Worm (Caenorhabditis elegans) whole organism, L4 larva: ENCODE data around the gene egl-13.

Experiments
- T20F7.1 ChIP-seq: fragments of 200-800 bp; sonication (Bioruptor generic); optimal IDR thresholded peaks from 2 replicates; lab custom pipeline; 2018; ENCODE audit warnings: mild to moderate bottlenecking, missing genetic modification characterization, missing compliant biosample characterization
- aly-2 ChIP-seq: sonication (generic microtip); optimal IDR thresholded peaks from 2 replicates; lab custom pipeline; 2018; ENCODE audit warnings: missing biosample characterization, missing genetic modification characterization
- ces-1 ChIP-seq: fragments of 150-350 bp; sonication (generic microtip); optimal IDR thresholded peaks from 4 replicates; lab custom pipeline; 2014; ENCODE audit warnings: missing biosample characterization, missing genetic modification reagents, missing genetic modification characterization
- dmd-6 ChIP-seq: fragments of 200-800 bp; sonication (Bioruptor generic); IDR thresholded peaks from 2 replicates; pipeline ENCODE4 v1.3.6; 2022; ENCODE audit warnings: missing genetic modification reagents, missing genetic modification characterization, missing compliant biosample characterization
- lin-29 ChIP-seq: fragments of 200-800 bp; sonication (Bioruptor generic); IDR thresholded peaks from 2 replicates; pipeline ENCODE4 v1.3.6; 2022; ENCODE audit warnings: missing genetic modification reagents, missing genetic modification characterization, missing compliant biosample characterization
- lin-38 ChIP-seq: fragments of 200-800 bp; sonication (Bioruptor generic); IDR thresholded peaks from 2 replicates; pipeline ENCODE4 v1.3.6; 2022; ENCODE audit warnings: missing genetic modification reagents, missing genetic modification characterization, missing compliant biosample characterization
- madf-5 ChIP-seq, 2 experiments: fragments of 200-800 bp; sonication (Bioruptor generic); IDR thresholded peaks; 2 replicates each; pipeline ENCODE4 v1.3.6; 2022; ENCODE audit warnings: missing compliant biosample characterization in 2 of 2, missing genetic modification characterization in 2 of 2
- nhr-77 ChIP-seq: fragments of 150-350 bp; optimal IDR thresholded peaks from 2 replicates; lab custom pipeline; 2014; ENCODE audit warnings: missing biosample characterization, missing genetic modification characterization
- skn-1 ChIP-seq: fragments of 150-350 bp; optimal IDR thresholded peaks from 2 replicates; lab custom pipeline; 2014; ENCODE audit warnings: missing biosample characterization, missing genetic modification characterization
- snpc-4 ChIP-seq: fragments of 150-350 bp; optimal IDR thresholded peaks from 2 replicates; lab custom pipeline; 2014; ENCODE audit warnings: missing biosample characterization, missing genetic modification characterization
- unc-62 ChIP-seq, 3 experiments: fragments of 150-350 bp in 1 of 3; sonication (generic microtip); optimal IDR thresholded peaks in 2 of 3; peaks in 1 of 3; 1 replicate in 1 of 3; 2 replicates in 2 of 3; lab custom pipeline; 2014 to 2017; ENCODE audit warnings: missing biosample characterization in 3 of 3, missing genetic modification characterization in 3 of 3, missing genetic modification reagents in 3 of 3, missing genotype in 1 of 3
- zfp-2 ChIP-seq: sonication (generic microtip); optimal IDR thresholded peaks from 2 replicates; lab custom pipeline; 2016; ENCODE audit warnings: mild to moderate bottlenecking, missing genetic modification characterization, missing compliant biosample characterization

ce11 chrX:5720124-5720523 is 56.5 kb downstream of the egl-13 start, which contains the start of gene C41G11.1:
- TF ChIP-seq zfp-2 (tag; lab: Kevin White, UChicago) (no peak), T20F7.1 (GFP tag; lab: Kevin White, UChicago) (no peak), unc-62 (GFP tag; optimal IDR thresholded peaks at IDR 0.05 in 1 of 2; lab: Kevin White, UChicago) (no peak), unc-62 (tag; optimal IDR thresholded peaks at IDR 0.05; lab: Kevin White, UChicago) (no peak), nhr-77 (no peak), lin-29 (no peak), dmd-6 (no peak), ces-1 (GFP tag; lab: Kevin White, UChicago) (no peak), madf-5 (GFP tag; IDR thresholded peaks at IDR 0.05; lab: Robert Waterston, UW) (no peak), skn-1 (tag; lab: Kevin White, UChicago) (no peak), aly-2 (tag; lab: Kevin White, UChicago) (no peak), lin-38 (no peak), snpc-4 (tag; lab: Kevin White, UChicago) (no peak)
